Fruit fly (Drosophila melanogaster): ENCODE data around the gene Cyp4ac3.

Cyp4ac3 gene

dm6 chr2L:5292643-5292963 lies 24.3 kb downstream of the Cyp4ac3 start (continued):
- TF ChIP-seq fru (GFP tag; optimal IDR thresholded peaks at IDR 0.05): peak; percentile 94
- TF ChIP-seq N (GFP tag; optimal IDR thresholded peaks at IDR 0.05): no peak

dm6 chr2L:5292977-5293513 lies 24.7 kb downstream of the Cyp4ac3 start:
- TF ChIP-seq Abd-B (GFP tag; optimal IDR thresholded peaks at IDR 0.05) (no peak), h (GFP tag; optimal IDR thresholded peaks at IDR 0.05) (peak; percentile 99), dmrt93B (GFP tag; optimal IDR thresholded peaks at IDR 0.05) (peak; percentile 92), jim (GFP tag; optimal IDR thresholded peaks at IDR 0.05) (peak; percentile 86), CrebA (GFP tag; optimal IDR thresholded peaks at IDR 0.05; ENCODE audit: borderline replicate concordance) (peak; percentile 97), dsf (GFP tag; optimal IDR thresholded peaks at IDR 0.05; ENCODE audit: borderline replicate concordance) (peak; percentile 79), sage (GFP tag; optimal IDR thresholded peaks at IDR 0.05) (peak; percentile 91), tai (GFP tag; optimal IDR thresholded peaks at IDR 0.05) (peak; percentile 94), pan (optimal IDR thresholded peaks at IDR 0.05) (no peak), foxo (GFP tag; optimal IDR thresholded peaks at IDR 0.05) (peak; percentile 90 to 98), lola (GFP tag; optimal IDR thresholded peaks at IDR 0.05) (no peak), OdsH (GFP tag; optimal IDR thresholded peaks at IDR 0.05) (peak; percentile 99), Hr83 (GFP tag; optimal IDR thresholded peaks at IDR 0.05; ENCODE audit: poor library complexity, severe bottlenecking) (peak; percentile 84), ey (GFP tag; optimal IDR thresholded peaks at IDR 0.05) (peak; percentile 99), brk (GFP tag; optimal IDR thresholded peaks at IDR 0.05) (peak; percentile 97), CG32264 (GFP tag; optimal IDR thresholded peaks at IDR 0.05) (peak; percentile 96), Mio (GFP tag; optimal IDR thresholded peaks at IDR 0.05) (peak; percentile 84), GATAd (GFP tag; optimal IDR thresholded peaks at IDR 0.05) (no peak), rgr (GFP tag; optimal IDR thresholded peaks at IDR 0.05) (peak; percentile 98), Rel (GFP tag; optimal IDR thresholded peaks at IDR 0.05) (peak; percentile 98), Rel (tag; optimal IDR thresholded peaks at IDR 0.05) (peak; percentile 90), Dfd (GFP tag; optimal IDR thresholded peaks at IDR 0.05) (no peak), HLH106 (tag; optimal IDR thresholded peaks at IDR 0.05) (peak; percentile 98), Hr78 (GFP tag; optimal IDR thresholded peaks at IDR 0.05) (no peak), CG9705 (GFP tag; optimal IDR thresholded peaks at IDR 0.05) (peak; percentile 97), sv (GFP tag; optimal IDR thresholded peaks at IDR 0.05) (peak; percentile 60), Jra (GFP tag; optimal IDR thresholded peaks at IDR 0.05) (peak; percentile 92), woc (GFP tag; optimal IDR thresholded peaks at IDR 0.05) (peak; percentile 98), Hnf4 (GFP tag; optimal IDR thresholded peaks at IDR 0.05) (peak; percentile 97), fru (GFP tag; optimal IDR thresholded peaks at IDR 0.05) (peak; percentile 98), N (GFP tag; optimal IDR thresholded peaks at IDR 0.05) (peak; percentile 75), dl (GFP tag; optimal IDR thresholded peaks at IDR 0.05; ENCODE audit: insufficient read depth in 1 of 2, partially characterized antibody in 2 of 2) (peak; percentile 34 to 71), Dif (GFP tag; optimal IDR thresholded peaks at IDR 0.05; ENCODE audit: partially characterized antibody) (peak; percentile 86), Sp1 (GFP tag; optimal IDR thresholded peaks at IDR 0.05) (peak; percentile 98), Vsx2 (GFP tag; optimal IDR thresholded peaks at IDR 0.05; ENCODE audit: partially characterized antibody) (peak; percentile 47), Myc (optimal IDR thresholded peaks at IDR 0.05) (no peak), br (GFP tag; optimal IDR thresholded peaks at IDR 0.05) (peak; percentile 98), psq (GFP tag; optimal IDR thresholded peaks at IDR 0.05) (peak; percentile 92), usp (GFP tag; optimal IDR thresholded peaks at IDR 0.05) (no peak)

All from whole organism, wandering third instar larva.